Worm (Caenorhabditis elegans) whole organism, mixed stage, embryonic: Measurements from ENCODE around the gene H11E01.2.

ENCODE experiments used
- M03D4.4 ChIP-seq: sonication (generic microtip); optimal IDR thresholded peaks from 2 replicates; lab custom pipeline; 2017; ENCODE audit warnings: mild to moderate bottlenecking, missing genetic modification characterization, missing compliant biosample characterization
- bed-3 ChIP-seq: fragments of 200-800 bp; sonication (Bioruptor generic); optimal IDR thresholded peaks from 3 replicates; lab custom pipeline; 2018; ENCODE audit warnings: mild to moderate bottlenecking, missing genetic modification characterization, moderate library complexity, missing compliant biosample characterization
- ceh-39 ChIP-seq: fragments of 150-350 bp; optimal IDR thresholded peaks from 2 replicates; lab custom pipeline; 2014; ENCODE audit warnings: missing biosample characterization, missing genetic modification characterization
- ceh-43 ChIP-seq: fragments of 200-800 bp; sonication (Bioruptor generic); optimal IDR thresholded peaks from 2 replicates; lab custom pipeline; 2018; ENCODE audit warnings: mild to moderate bottlenecking, missing genetic modification characterization, moderate library complexity, missing compliant biosample characterization
- ceh-83 ChIP-seq: fragments of 200-800 bp; sonication (Bioruptor generic); optimal IDR thresholded peaks from 2 replicates; lab custom pipeline; 2018; ENCODE audit warnings: mild to moderate bottlenecking, missing genetic modification characterization, missing compliant biosample characterization
- ces-1 ChIP-seq: fragments of 150-350 bp; optimal IDR thresholded peaks from 2 replicates; lab custom pipeline; 2014; ENCODE audit warnings: missing biosample characterization, missing genetic modification reagents, missing genetic modification characterization
- cnd-1 ChIP-seq: fragments of 200-800 bp; sonication (Bioruptor generic); optimal IDR thresholded peaks from 2 replicates; lab custom pipeline; 2018; ENCODE audit warnings: mild to moderate bottlenecking, missing genetic modification characterization, missing compliant biosample characterization
- drap-1 ChIP-seq: fragments of 200-800 bp; sonication (Bioruptor generic); optimal IDR thresholded peaks from 3 replicates; lab custom pipeline; 2018; ENCODE audit warnings: mild to moderate bottlenecking, missing genetic modification characterization, missing compliant biosample characterization
- elt-3 ChIP-seq: fragments of 150-350 bp; optimal IDR thresholded peaks from 2 replicates; lab custom pipeline; 2014; ENCODE audit warnings: missing biosample characterization, missing genetic modification characterization
- hlh-1 ChIP-seq: fragments of 150-350 bp; optimal IDR thresholded peaks from 2 replicates; lab custom pipeline; 2014; ENCODE audit warnings: missing biosample characterization, missing genetic modification reagents, missing genetic modification characterization
- lin-32 ChIP-seq: fragments of 200-800 bp; sonication (Bioruptor generic); optimal IDR thresholded peaks from 2 replicates; lab custom pipeline; 2018; ENCODE audit warnings: mild to moderate bottlenecking, missing genetic modification characterization, missing compliant biosample characterization
- lsy-2 ChIP-seq: fragments of 150-350 bp; optimal IDR thresholded peaks from 2 replicates; lab custom pipeline; 2014; ENCODE audit warnings: missing biosample characterization, missing genetic modification characterization
- mep-1 ChIP-seq: fragments of 150-350 bp; optimal IDR thresholded peaks from 2 replicates; lab custom pipeline; 2017; ENCODE audit warnings: missing biosample characterization, missing genetic modification reagents, missing genetic modification characterization, inconsistent platforms
- mls-2 ChIP-seq: sonication (generic microtip); optimal IDR thresholded peaks from 2 replicates; lab custom pipeline; 2016; ENCODE audit warnings: mild to moderate bottlenecking, missing genetic modification characterization, moderate library complexity, missing compliant biosample characterization
- nhr-237 ChIP-seq: fragments of 150-350 bp; optimal IDR thresholded peaks from 2 replicates; lab custom pipeline; 2014; ENCODE audit warnings: missing biosample characterization, missing genetic modification characterization
- nhr-28 ChIP-seq: fragments of 150-350 bp; optimal IDR thresholded peaks from 2 replicates; lab custom pipeline; 2014; ENCODE audit warnings: missing biosample characterization, missing genetic modification characterization
- nhr-76 ChIP-seq: sonication (generic microtip); optimal IDR thresholded peaks from 2 replicates; lab custom pipeline; 2017; ENCODE audit warnings: missing biosample characterization, missing genetic modification characterization
- pha-4 ChIP-seq: fragments of 150-350 bp; optimal IDR thresholded peaks from 2 replicates; lab custom pipeline; 2018; ENCODE audit warnings: missing biosample characterization, missing genetic modification reagents, missing genetic modification characterization
- snpc-4 ChIP-seq: fragments of 150-350 bp; optimal IDR thresholded peaks from 2 replicates; lab custom pipeline; 2014; ENCODE audit warnings: missing biosample characterization, missing genetic modification characterization
- tbx-8 ChIP-seq: fragments of 200-800 bp; sonication (Bioruptor generic); optimal IDR thresholded peaks from 2 replicates; lab custom pipeline; 2018; ENCODE audit warnings: mild to moderate bottlenecking, missing genetic modification characterization, moderate library complexity, missing compliant biosample characterization
- unc-120 ChIP-seq: sonication (generic microtip); optimal IDR thresholded peaks from 2 replicates; lab custom pipeline; 2017; ENCODE audit warnings: missing genetic modification characterization, missing compliant biosample characterization; ENCODE audit not compliant: poor library complexity, severe bottlenecking
- unc-39 ChIP-seq: fragments of 150-350 bp; optimal IDR thresholded peaks from 2 replicates; lab custom pipeline; 2014; ENCODE audit warnings: missing biosample characterization, missing genetic modification characterization
- unc-62 ChIP-seq: fragments of 150-350 bp; optimal IDR thresholded peaks from 2 replicates; lab custom pipeline; 2014; ENCODE audit warnings: missing biosample characterization, missing genetic modification reagents, missing genetic modification characterization
- zip-8 ChIP-seq: fragments of 150-350 bp; optimal IDR thresholded peaks from 2 replicates; lab custom pipeline; 2014; ENCODE audit warnings: missing biosample characterization, missing genetic modification characterization
- ztf-11 ChIP-seq: fragments of 150-350 bp; optimal IDR thresholded peaks from 2 replicates; lab custom pipeline; 2014; ENCODE audit warnings: missing biosample characterization, missing genetic modification characterization

The H11E01.2 gene

DNA sequence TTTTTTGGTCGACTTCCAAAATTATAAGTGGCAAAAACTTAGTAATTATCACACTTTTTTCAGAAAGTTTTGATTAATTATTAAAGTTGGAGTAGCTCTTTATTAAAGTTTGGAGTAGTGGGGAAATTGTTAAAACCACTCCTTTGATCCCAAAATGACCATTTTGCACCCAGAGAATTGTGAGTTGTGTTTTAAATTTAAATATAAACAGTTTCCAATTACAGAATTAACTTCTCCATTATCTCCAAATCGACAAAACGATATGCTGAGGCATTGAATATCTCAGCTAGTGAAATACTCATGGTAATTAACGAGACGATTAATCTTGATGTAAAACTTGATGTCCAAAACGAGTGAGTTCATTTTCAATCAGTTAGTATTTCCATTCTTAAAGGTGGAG lies 7.0 kb downstream of the H11E01.2 start, which contains the start of gene fbxb-58:
fbxb-58 (plus strand) TSS at position 301 of the 400 bp plus-strand sequence.
- no peak for TF ChIP-seq ces-1 (GFP tag; lab: Kevin White, UChicago)
- no peak for TF ChIP-seq elt-3
- TF ChIP-seq hlh-1 (tag; lab: Kevin White, UChicago): no peak
- no peak for TF ChIP-seq nhr-28 (tag; lab: Kevin White, UChicago)
- no peak for TF ChIP-seq pha-4 (tag; lab: Kevin White, UChicago)
- no peak for TF ChIP-seq cnd-1 (tag; lab: Kevin White, UChicago)

DNA sequence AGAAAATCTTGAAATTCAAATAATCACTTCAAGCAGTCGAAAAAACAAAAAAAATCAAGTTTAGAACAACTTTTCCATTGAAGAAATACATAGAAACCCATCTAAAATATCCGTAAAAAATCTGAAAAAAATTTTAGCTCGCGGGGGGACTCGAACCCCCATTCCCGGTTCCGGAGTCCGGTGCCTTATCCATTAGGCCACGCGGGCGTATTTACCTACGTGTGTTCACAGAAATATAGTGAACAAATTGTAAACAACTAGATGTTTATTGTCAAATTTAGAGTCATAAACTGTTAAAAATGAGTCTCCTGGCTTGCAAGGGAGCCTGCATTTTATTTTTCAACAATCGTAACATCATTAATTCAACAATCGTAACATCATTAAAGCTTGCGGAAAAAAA lies 8.9 kb downstream of the H11E01.2 start:
- no peak for TF ChIP-seq hlh-1 (tag; lab: Kevin White, UChicago)
- no peak for TF ChIP-seq zip-8 (tag; lab: Kevin White, UChicago)

DNA sequence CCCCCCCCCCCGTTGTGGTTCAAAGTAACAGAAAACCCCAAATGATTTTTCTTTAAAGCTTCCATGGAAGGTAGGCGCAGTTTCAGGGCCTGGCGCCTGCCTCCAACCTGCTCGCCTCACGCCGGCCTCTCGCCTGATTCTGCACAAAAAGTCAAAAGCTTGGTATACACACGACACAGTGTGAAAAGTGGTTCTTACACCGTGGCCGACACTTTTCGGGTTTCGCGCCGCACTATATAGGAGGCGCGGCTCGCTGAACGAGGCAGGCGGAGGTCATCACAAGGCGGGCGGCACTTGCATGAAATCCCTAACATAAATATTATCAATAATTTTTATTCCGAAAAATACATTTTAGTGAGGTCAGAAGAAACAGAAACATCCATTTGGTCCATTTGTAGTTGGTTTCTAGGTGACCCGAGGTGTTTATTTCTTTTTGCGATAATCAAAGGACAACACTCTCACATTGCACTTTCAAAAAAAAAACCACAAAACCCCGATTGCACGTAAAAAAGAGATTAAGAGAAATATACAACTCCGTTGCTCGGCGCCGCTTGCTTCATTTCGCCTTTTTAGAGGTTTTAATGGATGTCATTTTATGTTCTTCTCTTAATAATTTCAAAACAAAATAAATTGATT lies 10.1 kb downstream of the H11E01.2 start, which contains the start of gene ZK380.2:
ZK380.2 (plus strand) TSS at position 586 of the 636 bp plus-strand sequence.
- TF ChIP-seq snpc-4 (tag; lab: Kevin White, UChicago) (no peak), hlh-1 (tag; lab: Kevin White, UChicago) (no peak), nhr-237 (tag; lab: Kevin White, UChicago) (no peak), pha-4 (tag; lab: Kevin White, UChicago) (no peak), tbx-8 (no peak), nhr-28 (tag; lab: Kevin White, UChicago) (no peak), ceh-39 (no peak), ceh-83 (GFP tag; lab: Kevin White, UChicago) (no peak), elt-3 (no peak), mls-2 (no peak), unc-120 (tag; lab: Kevin White, UChicago) (no peak), ceh-43 (GFP tag; lab: Kevin White, UChicago) (no peak), nhr-76 (tag; lab: Kevin White, UChicago) (no peak), M03D4.4 (tag; lab: Kevin White, UChicago) (no peak), bed-3 (GFP tag; lab: Kevin White, UChicago) (no peak), lin-32 (no peak), zip-8 (tag; lab: Kevin White, UChicago) (no peak)

DNA sequence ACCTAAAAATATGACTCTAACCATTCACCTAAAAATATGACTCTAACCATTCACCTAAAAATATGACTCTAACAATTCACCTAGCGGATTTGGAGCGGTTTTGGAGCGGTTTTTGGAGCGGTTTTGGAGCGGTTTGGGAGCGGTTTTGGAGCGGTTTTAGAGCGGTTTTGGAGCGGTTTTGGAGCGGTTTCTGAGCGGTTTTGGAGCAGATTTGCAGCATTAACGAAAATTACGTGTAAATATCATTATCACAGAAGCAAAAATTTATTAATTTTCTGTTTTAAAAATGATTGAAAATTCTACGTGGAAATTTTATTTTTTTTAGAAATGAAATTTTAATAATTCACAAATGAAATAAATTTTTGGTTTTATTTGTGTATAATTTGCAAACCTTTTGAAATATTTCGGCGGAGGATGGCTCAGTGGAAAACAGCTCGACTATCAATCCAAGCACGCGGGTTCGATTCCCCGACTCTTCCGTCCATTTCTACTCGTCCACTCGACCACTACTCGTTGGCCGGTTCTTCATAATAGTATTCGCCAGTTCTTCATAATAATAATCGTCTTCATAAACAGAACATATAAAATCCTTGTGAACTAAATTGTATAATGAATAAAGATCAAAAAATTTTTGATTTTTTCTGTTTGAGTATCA lies 22.7 kb downstream of the H11E01.2 start:
- TF ChIP-seq unc-39 (tag; lab: Kevin White, UChicago) (no peak), bed-3 (GFP tag; lab: Kevin White, UChicago) (no peak), ceh-39 (no peak), lin-32 (no peak), zip-8 (tag; lab: Kevin White, UChicago) (no peak), unc-120 (tag; lab: Kevin White, UChicago) (no peak), ceh-43 (GFP tag; lab: Kevin White, UChicago) (no peak), mep-1 (no peak)

DNA sequence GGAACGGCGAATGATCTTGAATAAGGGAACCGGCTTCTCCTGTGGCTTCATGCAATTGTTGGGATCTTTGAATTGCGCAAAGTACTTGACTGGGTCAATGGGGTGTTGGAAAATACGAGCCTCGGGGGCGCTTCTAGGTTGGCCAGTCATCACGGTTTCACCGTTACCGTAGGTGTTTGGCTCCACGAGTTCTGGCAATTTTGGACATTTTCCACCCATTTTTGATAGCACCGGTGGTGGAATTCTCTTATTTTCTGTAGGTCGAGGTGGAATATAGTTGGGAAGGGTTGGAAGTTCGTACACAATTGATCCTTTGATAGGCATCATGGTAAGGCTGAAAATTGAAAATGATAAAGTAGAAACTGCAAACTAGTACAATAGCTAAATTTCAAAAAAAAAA lies 30.8 kb downstream of the H11E01.2 start, which contains the start of gene ZK380.4:
ZK380.4 (minus strand) TSS at position 327 of the 400 bp plus-strand sequence.
- no peak for TF ChIP-seq unc-39 (tag; lab: Kevin White, UChicago)
- TF ChIP-seq unc-62 (GFP tag; lab: Kevin White, UChicago): no peak
- no peak for TF ChIP-seq nhr-28 (tag; lab: Kevin White, UChicago)
- TF ChIP-seq hlh-1 (tag; lab: Kevin White, UChicago): no peak
- TF ChIP-seq ztf-11 (tag; lab: Kevin White, UChicago): no peak
- TF ChIP-seq ces-1 (GFP tag; lab: Kevin White, UChicago): no peak
- no peak for TF ChIP-seq drap-1 (GFP tag; lab: Kevin White, UChicago)

DNA sequence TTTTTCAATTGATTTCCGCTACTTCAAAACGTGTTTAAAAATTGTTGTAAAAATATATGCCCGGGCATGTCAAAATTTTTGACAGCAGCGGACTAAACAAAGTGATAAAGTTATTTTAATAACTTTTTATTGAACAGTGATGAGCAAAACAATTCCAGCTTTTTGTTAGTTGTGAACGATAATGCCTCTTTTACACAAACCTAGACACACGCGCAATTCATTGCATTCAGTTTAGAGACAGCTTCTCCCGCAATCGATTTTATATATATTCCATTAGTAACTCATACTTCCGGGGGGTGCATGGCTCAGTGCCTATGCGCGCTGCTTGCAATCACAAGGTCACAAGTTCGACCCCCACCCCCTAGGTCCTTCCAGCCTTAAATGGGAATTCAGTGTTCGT lies 33.3 kb downstream of the H11E01.2 start, which contains the start of gene ZK380.6:
ZK380.6 (plus strand) TSS at position 301 of the 400 bp plus-strand sequence.
- TF ChIP-seq unc-62 (GFP tag; lab: Kevin White, UChicago) (no peak), lsy-2 (tag; lab: Kevin White, UChicago) (no peak)
